Fruit fly (Drosophila melanogaster) whole organism, prepupa: ENCODE data around the gene CG32425.

ENCODE experiments used
- CG3032 ChIP-seq: fragments of 200-800 bp; optimal IDR thresholded peaks from 2 replicates; lab custom pipeline; 2019; ENCODE audit warnings: missing biosample characterization, mild to moderate bottlenecking, missing genetic modification characterization, moderate library complexity
- CG6792 ChIP-seq: fragments of 200-800 bp; sonication (Bioruptor generic); optimal IDR thresholded peaks from 3 replicates; lab custom pipeline; 2016; ENCODE audit warnings: missing biosample characterization, missing genetic modification characterization
- Met ChIP-seq: fragments of 200-800 bp; sonication (Bioruptor generic); optimal IDR thresholded peaks from 3 replicates; lab custom pipeline; 2016; ENCODE audit warnings: missing biosample characterization, missing genetic modification characterization
- OdsH ChIP-seq: fragments of 200-800 bp; sonication (Bioruptor generic); optimal IDR thresholded peaks from 3 replicates; lab custom pipeline; 2016; ENCODE audit warnings: missing biosample characterization, missing genetic modification characterization

- TF ChIP-seq CG6792 (GFP tag; lab: Kevin White, UChicago) (no peak), Met (GFP tag; lab: Kevin White, UChicago) (no peak), OdsH (no peak), CG3032 (no peak)
These were observed 41.3 kb downstream of the CG32425 start for dm6 chr3L:20538458-20538857.
